Fruit fly (Drosophila melanogaster) whole organism, embryonic: Measurements from ENCODE around the gene CG9328.

Experiments used
- Atf6 ChIP-seq: fragments of 200-800 bp; sonication (Bioruptor generic); IDR thresholded peaks from 2 replicates; pipeline ENCODE4 v1.3.6; 2022; ENCODE audit warnings: missing biosample characterization, missing genetic modification characterization
- CG10565 ChIP-seq: fragments of 200-800 bp; sonication (Bioruptor generic); optimal IDR thresholded peaks from 3 replicates; lab custom pipeline; 2016; ENCODE audit warnings: missing biosample characterization, mild to moderate bottlenecking, missing genetic modification characterization
- CG13296 ChIP-seq: fragments of 200-800 bp; sonication (Bioruptor generic); optimal IDR thresholded peaks from 3 replicates; lab custom pipeline; 2018; ENCODE audit warnings: missing biosample characterization, mild to moderate bottlenecking, missing genetic modification characterization
- CG13894 ChIP-seq: fragments of 200-800 bp; sonication (Bioruptor generic); optimal IDR thresholded peaks from 3 replicates; lab custom pipeline; 2018; ENCODE audit warnings: missing biosample characterization, mild to moderate bottlenecking, missing genetic modification characterization, moderate library complexity
- CG14667 ChIP-seq: fragments of 200-800 bp; sonication (Bioruptor generic); IDR thresholded peaks from 2 replicates; pipeline ENCODE4 v1.3.6; 2022; ENCODE audit warnings: missing biosample characterization, missing genetic modification characterization
- CG15601 ChIP-seq: fragments of 200-800 bp; sonication (Bioruptor generic); optimal IDR thresholded peaks from 3 replicates; lab custom pipeline; 2019; ENCODE audit warnings: missing biosample characterization, mild to moderate bottlenecking, missing genetic modification characterization, moderate library complexity
- CG17568 ChIP-seq: fragments of 200-800 bp; sonication (Bioruptor generic); optimal IDR thresholded peaks from 2 replicates; lab custom pipeline; 2018; ENCODE audit warnings: missing biosample characterization, mild to moderate bottlenecking, missing genetic modification characterization, moderate library complexity
- CG18011 ChIP-seq: fragments of 200-800 bp; sonication (Bioruptor generic); optimal IDR thresholded peaks from 2 replicates; lab custom pipeline; 2017; ENCODE audit warnings: missing biosample characterization, missing genetic modification characterization, mild to moderate bottlenecking, moderate library complexity, missing genotype
- CG2678 ChIP-seq: fragments of 200-800 bp; sonication (Bioruptor generic); optimal IDR thresholded peaks from 3 replicates; lab custom pipeline; 2019; ENCODE audit warnings: missing biosample characterization, mild to moderate bottlenecking, missing genetic modification characterization, moderate library complexity
- CG31441 ChIP-seq: fragments of 200-800 bp; sonication (Bioruptor generic); IDR thresholded peaks from 2 replicates; pipeline ENCODE4 v1.3.6; 2022; ENCODE audit warnings: missing biosample characterization, missing genetic modification characterization
- CG3281 ChIP-seq: fragments of 200-800 bp; sonication (Bioruptor generic); optimal IDR thresholded peaks from 3 replicates; lab custom pipeline; 2017; ENCODE audit warnings: missing biosample characterization, mild to moderate bottlenecking, missing genetic modification characterization
- CG43689 ChIP-seq: fragments of 200-800 bp; sonication (Bioruptor generic); IDR thresholded peaks from 2 replicates; pipeline ENCODE4 v1.3.6; 2022; ENCODE audit warnings: missing biosample characterization, missing genetic modification characterization
- CG7357 ChIP-seq: fragments of 200-800 bp; sonication (Bioruptor generic); IDR thresholded peaks from 3 replicates; pipeline ENCODE4 v1.3.6; 2022; ENCODE audit warnings: missing biosample characterization, missing genetic modification characterization
- Eip74EF ChIP-seq, 2 experiments: fragments of 200-800 bp in 1 of 2; fragments of >200 bp in 1 of 2; sonication (Bioruptor generic) in 1 of 2; optimal IDR thresholded peaks; 2 replicates each; lab custom pipeline; 2017 to 2019; ENCODE audit warnings: missing biosample characterization in 2 of 2, missing genetic modification characterization in 2 of 2, mild to moderate bottlenecking in 1 of 2, moderate library complexity in 1 of 2
- Ets97D ChIP-seq: fragments of 200-800 bp; sonication (Bioruptor generic); optimal IDR thresholded peaks from 3 replicates; lab custom pipeline; 2016; ENCODE audit warnings: missing biosample characterization, missing genetic modification characterization
- GATAe ChIP-seq: fragments of 200-800 bp; sonication (Bioruptor generic); conservative IDR thresholded peaks from 2 replicates; pipeline ENCODE4 v1.3.6; 2022; ENCODE audit warnings: missing biosample characterization, missing genetic modification characterization
- Hr78 ChIP-seq, 2 experiments: fragments of 200-800 bp in 1 of 2; fragments of >200 bp in 1 of 2; sonication (Bioruptor generic) in 1 of 2; optimal IDR thresholded peaks; 2 replicates each; lab custom pipeline; 2017 to 2019; ENCODE audit warnings: missing biosample characterization in 2 of 2, missing genetic modification characterization in 2 of 2, mild to moderate bottlenecking in 1 of 2, moderate library complexity in 1 of 2
- Mes4 ChIP-seq: fragments of 200-800 bp; sonication (Bioruptor generic); optimal IDR thresholded peaks from 2 replicates; lab custom pipeline; 2016; ENCODE audit warnings: missing biosample characterization, missing genetic modification characterization
- PHDP ChIP-seq: fragments of 200-800 bp; sonication (Bioruptor generic); optimal IDR thresholded peaks from 3 replicates; lab custom pipeline; 2018; ENCODE audit warnings: missing biosample characterization, mild to moderate bottlenecking, missing genetic modification characterization, moderate library complexity
- Ravus ChIP-seq: fragments of 200-800 bp; sonication (Bioruptor generic); IDR thresholded peaks from 2 replicates; pipeline ENCODE4 v1.3.6; 2022; ENCODE audit warnings: missing biosample characterization, missing genetic modification characterization
- Rfx ChIP-seq: fragments of 200-800 bp; sonication (Bioruptor generic); IDR thresholded peaks from 2 replicates; pipeline ENCODE4 v1.3.6; 2022; ENCODE audit warnings: missing biosample characterization, missing genetic modification characterization
- Sox100B ChIP-seq: fragments of 200-800 bp; sonication (Bioruptor generic); optimal IDR thresholded peaks from 3 replicates; lab custom pipeline; 2018; ENCODE audit warnings: missing biosample characterization, mild to moderate bottlenecking, missing genetic modification characterization
- YL-1 ChIP-seq: fragments of 200-800 bp; sonication (Bioruptor generic); optimal IDR thresholded peaks from 3 replicates; lab custom pipeline; 2017; ENCODE audit warnings: missing biosample characterization, mild to moderate bottlenecking, missing genetic modification characterization
- bsh ChIP-seq, 2 experiments: fragments of 200-800 bp; sonication (Bioruptor generic); optimal IDR thresholded peaks; 2 replicates each; lab custom pipeline; 2017 to 2018; ENCODE audit warnings: mild to moderate bottlenecking in 2 of 2, missing biosample characterization in 2 of 2, missing genetic modification characterization in 2 of 2, moderate library complexity in 1 of 2
- cad ChIP-seq: fragments of >200 bp; optimal IDR thresholded peaks from 2 replicates; lab custom pipeline; 2017; ENCODE audit warnings: missing biosample characterization, missing genetic modification characterization
- croc ChIP-seq: fragments of 200-800 bp; sonication (Bioruptor generic); conservative IDR thresholded peaks from 3 replicates; pipeline ENCODE4 v1.3.6; 2022; ENCODE audit warnings: missing biosample characterization, missing genetic modification characterization
- crol ChIP-seq: fragments of 200-800 bp; sonication (Bioruptor generic); IDR thresholded peaks from 2 replicates; pipeline ENCODE4 v1.3.6; 2022; ENCODE audit warnings: missing biosample characterization, missing genetic modification characterization
- cwo ChIP-seq: fragments of 200-800 bp; sonication (Bioruptor generic); optimal IDR thresholded peaks from 3 replicates; lab custom pipeline; 2017; ENCODE audit warnings: missing biosample characterization, missing genetic modification characterization, mild to moderate bottlenecking, moderate library complexity, missing genetic modification reagents
- danr ChIP-seq: fragments of 200-800 bp; sonication (Bioruptor generic); IDR thresholded peaks from 2 replicates; pipeline ENCODE4 v1.3.6; 2022; ENCODE audit warnings: missing biosample characterization, missing genetic modification characterization
- gcm2 ChIP-seq: fragments of 200-800 bp; sonication (Bioruptor generic); optimal IDR thresholded peaks from 2 replicates; lab custom pipeline; 2016; ENCODE audit warnings: missing biosample characterization, missing genetic modification characterization
- grn ChIP-seq: fragments of 200-800 bp; sonication (Bioruptor generic); optimal IDR thresholded peaks from 3 replicates; lab custom pipeline; 2017; ENCODE audit warnings: missing biosample characterization, missing genetic modification characterization
- mirr ChIP-seq: fragments of 200-800 bp; sonication (Bioruptor generic); optimal IDR thresholded peaks from 3 replicates; lab custom pipeline; 2018; ENCODE audit warnings: missing biosample characterization, mild to moderate bottlenecking, missing genetic modification characterization
- pan ChIP-seq, 4 experiments: fragments of >200 bp in 3 of 4; fragments of 200-800 bp in 1 of 4; sonication (Bioruptor generic) in 1 of 4; optimal IDR thresholded peaks in 3 of 4; IDR thresholded peaks in 1 of 4; 2 replicates each; pipeline versions ENCODE4 v1.3.6 to Lab custom; 2017 to 2022; ENCODE audit warnings: missing biosample characterization in 2 of 4, missing genetic modification characterization in 2 of 4, mixed read lengths in 1 of 4
- pita ChIP-seq: fragments of 200-800 bp; sonication (Bioruptor generic); optimal IDR thresholded peaks from 2 replicates; lab custom pipeline; 2017; ENCODE audit warnings: missing biosample characterization, mild to moderate bottlenecking, missing genetic modification characterization
- salm ChIP-seq: fragments of 200-800 bp; sonication (Bioruptor generic); optimal IDR thresholded peaks from 2 replicates; lab custom pipeline; 2018; ENCODE audit warnings: missing biosample characterization, mild to moderate bottlenecking, missing genetic modification characterization
- sd ChIP-seq: fragments of 200-800 bp; sonication (Bioruptor generic); optimal IDR thresholded peaks from 3 replicates; lab custom pipeline; 2018; ENCODE audit warnings: missing biosample characterization, mild to moderate bottlenecking, missing genetic modification characterization, moderate library complexity
- sisA ChIP-seq: fragments of 200-800 bp; sonication (Bioruptor generic); IDR thresholded peaks from 2 replicates; pipeline ENCODE4 v1.3.6; 2022; ENCODE audit warnings: missing biosample characterization, missing genetic modification characterization
- sqz ChIP-seq: fragments of 200-800 bp; sonication (Bioruptor generic); optimal IDR thresholded peaks from 3 replicates; lab custom pipeline; 2018; ENCODE audit warnings: missing biosample characterization, mild to moderate bottlenecking, missing genetic modification characterization
- sug ChIP-seq: fragments of 200-800 bp; optimal IDR thresholded peaks from 2 replicates; lab custom pipeline; 2019; ENCODE audit warnings: missing biosample characterization, mild to moderate bottlenecking, missing genetic modification characterization, moderate library complexity
- unpg ChIP-seq: fragments of 200-800 bp; sonication (Bioruptor generic); optimal IDR thresholded peaks from 3 replicates; lab custom pipeline; 2018; ENCODE audit warnings: missing biosample characterization, mild to moderate bottlenecking, missing genetic modification characterization, moderate library complexity
- vvl ChIP-seq: fragments of 200-800 bp; sonication (Bioruptor generic); IDR thresholded peaks from 2 replicates; pipeline ENCODE4 v1.3.6; 2022; ENCODE audit warnings: missing biosample characterization, missing genetic modification characterization

The CG9328 gene

dm6 chr2L:20773453-20774054 lies 24.0 kb upstream of the CG9328 start (continued):
- TF ChIP-seq CG3281, result peak; percentile 18
- no peak for TF ChIP-seq danr
- TF ChIP-seq gcm2 (GFP tag; lab: Kevin White, UChicago), result no peak
- no peak for TF ChIP-seq CG18011 (GFP tag; lab: Kevin White, UChicago)
- TF ChIP-seq PHDP (tag; lab: Kevin White, UChicago), result peak; percentile 47
- no peak for TF ChIP-seq CG10565
- peak; percentile 29 for TF ChIP-seq CG13296 (GFP tag; lab: Kevin White, UChicago)
- TF ChIP-seq Sox100B, result peak; percentile 4
- TF ChIP-seq unpg (GFP tag; lab: Kevin White, UChicago), result peak; percentile 38
- TF ChIP-seq pan (optimal IDR thresholded peaks at IDR 0.05; lab: Kevin White, UChicago), result no peak
- TF ChIP-seq pan (GFP tag; optimal IDR thresholded peaks at IDR 0.05 in 1 of 2, IDR thresholded peaks at IDR 0.05 in 1 of 2), result peak in 1 of 2 experiments; percentile 13
- no peak for TF ChIP-seq Ravus
- 0 out of 2 replicates have a peak, but pooled peaks have one; percentile 17 for TF ChIP-seq Rfx (GFP tag; lab: Robert Waterston, UW)
- no peak for TF ChIP-seq CG14667 (GFP tag; lab: Robert Waterston, UW)
- TF ChIP-seq pita (GFP tag; lab: Kevin White, UChicago), result no peak
- peak; percentile 3 for TF ChIP-seq CG17568 (GFP tag; lab: Kevin White, UChicago)
- TF ChIP-seq GATAe (GFP tag; lab: Robert Waterston, UW), result peak; percentile 49; the same call in 1 of the 2 replicates
- peak; percentile 23 for TF ChIP-seq cwo (GFP tag; lab: Kevin White, UChicago)
- peak; percentile 40 for TF ChIP-seq sqz
- TF ChIP-seq sd (tag; lab: Kevin White, UChicago), result peak; percentile 19
- TF ChIP-seq CG15601, result peak; percentile 10
- 0 out of 2 replicates have a peak, but pooled peaks have one; percentile 19 for TF ChIP-seq CG31441 (GFP tag; lab: Robert Waterston, UW)
- peak; percentile 3 for TF ChIP-seq salm (tag; lab: Kevin White, UChicago)
- TF ChIP-seq croc (GFP tag; lab: Robert Waterston, UW), result no peak
- no peak for TF ChIP-seq Ets97D (GFP tag; lab: Kevin White, UChicago)
- peak; percentile 1 for TF ChIP-seq mirr (GFP tag; lab: Kevin White, UChicago)
- TF ChIP-seq cad (GFP tag; lab: Kevin White, UChicago), result peak; percentile 23
- peak; percentile 54 for TF ChIP-seq CG2678
- TF ChIP-seq CG13894 (tag; lab: Kevin White, UChicago), result peak; percentile 43
- TF ChIP-seq bsh (GFP tag; optimal IDR thresholded peaks at IDR 0.05; lab: Kevin White, UChicago), result peak in 1 of 2 experiments; percentile 6
- TF ChIP-seq Atf6 (GFP tag; lab: Robert Waterston, UW), result 0 out of 2 replicates have a peak, but pooled peaks have one; percentile 9
- peak; percentile 90 for TF ChIP-seq sug (tag; lab: Kevin White, UChicago)

- TF ChIP-seq vvl (GFP tag; lab: Robert Waterston, UW), result no peak
- no peak for TF ChIP-seq Eip74EF (GFP tag; optimal IDR thresholded peaks at IDR 0.05; lab: Kevin White, UChicago)
- TF ChIP-seq pan (optimal IDR thresholded peaks at IDR 0.05; lab: Kevin White, UChicago), result no peak
- TF ChIP-seq pan (GFP tag; optimal IDR thresholded peaks at IDR 0.05 in 1 of 2, IDR thresholded peaks at IDR 0.05 in 1 of 2), result peak in 1 of 2 experiments; percentile 20
- TF ChIP-seq CG7357 (GFP tag; lab: Robert Waterston, UW), result no peak
- peak; percentile 63 for TF ChIP-seq crol
- peak in 1 of 2 experiments; percentile 56 for TF ChIP-seq Hr78 (GFP tag; optimal IDR thresholded peaks at IDR 0.05; lab: Kevin White, UChicago)
- no peak for TF ChIP-seq YL-1 (GFP tag; lab: Kevin White, UChicago)
- no peak for TF ChIP-seq CG43689
- peak; percentile 19 for TF ChIP-seq grn
- no peak for TF ChIP-seq Mes4
- TF ChIP-seq GATAe (GFP tag; lab: Robert Waterston, UW), result 0 out of 2 replicates have a peak, but pooled peaks have one; percentile 26
- no peak for TF ChIP-seq sisA (GFP tag; lab: Robert Waterston, UW)
- TF ChIP-seq, all 482 proteins: peak for 5
These were observed 23.1 kb upstream of the CG9328 start for dm6 chr2L:20774464-20774863.
